Worm (Caenorhabditis elegans) whole organism, young adult: Measurements from ENCODE around the gene ehs-1.

Experiments
- B0035.1 ChIP-seq: sonication (generic microtip); optimal IDR thresholded peaks from 2 replicates; lab custom pipeline; 2016; ENCODE audit warnings: missing genetic modification characterization, mild to moderate bottlenecking, missing compliant biosample characterization, missing genotype, missing genetic modification reagents
- C17E4.6 ChIP-seq: fragments of 200-800 bp; sonication (Bioruptor generic); IDR thresholded peaks from 2 replicates; pipeline ENCODE4 v1.3.6; 2022; ENCODE audit warnings: missing genetic modification reagents, missing genetic modification characterization, missing compliant biosample characterization
- D2030.7 ChIP-seq: fragments of 200-800 bp; sonication (Bioruptor generic); IDR thresholded peaks from 2 replicates; pipeline ENCODE4 v1.3.6; 2022; ENCODE audit warnings: missing genetic modification reagents, missing genetic modification characterization, missing compliant biosample characterization
- F49E8.2 ChIP-seq: sonication (generic microtip); optimal IDR thresholded peaks from 3 replicates; lab custom pipeline; 2017; ENCODE audit warnings: missing genetic modification characterization, mild to moderate bottlenecking, missing compliant biosample characterization, antibody characterized with exemption, moderate library complexity; ENCODE audit not compliant: insufficient read depth
- T07F8.4 ChIP-seq: sonication (generic microtip); optimal IDR thresholded peaks from 2 replicates; lab custom pipeline; 2016; ENCODE audit warnings: mild to moderate bottlenecking, missing genetic modification characterization, moderate library complexity, missing compliant biosample characterization
- Y53F4B.3 ChIP-seq: fragments of 200-800 bp; sonication (Bioruptor generic); IDR thresholded peaks from 2 replicates; pipeline ENCODE4 v1.3.6; 2022; ENCODE audit warnings: missing genetic modification reagents, missing genetic modification characterization, missing compliant biosample characterization
- Y53G8AR.9 ChIP-seq: fragments of 200-800 bp; sonication (Bioruptor generic); conservative IDR thresholded peaks from 2 replicates; pipeline ENCODE4 v1.3.6; 2022; ENCODE audit warnings: missing genetic modification reagents, missing genetic modification characterization, missing compliant biosample characterization
- Y95B8A.8 ChIP-seq: fragments of 200-800 bp; sonication (Bioruptor generic); IDR thresholded peaks from 2 replicates; pipeline ENCODE4 v1.3.6; 2022; ENCODE audit warnings: missing genetic modification reagents, missing genetic modification characterization, missing compliant biosample characterization
- ama-1 ChIP-seq, 3 experiments: fragments of 150-350 bp in 1 of 3; sonication (generic microtip) in 2 of 3; optimal IDR thresholded peaks; 2 replicates each; lab custom pipeline; 2014 to 2018; ENCODE audit warnings: missing biosample characterization in 2 of 3, missing genetic modification characterization in 2 of 3, missing genetic modification reagents in 2 of 3
- attf-3 ChIP-seq: fragments of 200-800 bp; sonication (Bioruptor generic); conservative IDR thresholded peaks from 2 replicates; pipeline ENCODE4 v1.3.6; 2022; ENCODE audit warnings: missing genetic modification reagents, missing genetic modification characterization, missing compliant biosample characterization
- attf-6 ChIP-seq: fragments of 200-800 bp; sonication (Bioruptor generic); IDR thresholded peaks from 2 replicates; pipeline ENCODE4 v1.3.6; 2022; ENCODE audit warnings: missing genetic modification reagents, missing genetic modification characterization, missing compliant biosample characterization
- ceh-100 ChIP-seq: fragments of 200-800 bp; sonication (Bioruptor generic); IDR thresholded peaks from 2 replicates; pipeline ENCODE4 v1.3.6; 2022; ENCODE audit warnings: missing genetic modification reagents, missing genetic modification characterization, missing compliant biosample characterization
- ceh-40 ChIP-seq: fragments of 200-800 bp; sonication (Bioruptor generic); IDR thresholded peaks from 2 replicates; pipeline ENCODE4 v1.3.6; 2022; ENCODE audit warnings: missing genetic modification characterization, missing compliant biosample characterization
- ceh-79 ChIP-seq: sonication (generic microtip); optimal IDR thresholded peaks from 2 replicates; lab custom pipeline; 2017; ENCODE audit warnings: mild to moderate bottlenecking, missing genetic modification characterization, missing compliant biosample characterization
- chd-7 ChIP-seq: sonication (generic microtip); optimal IDR thresholded peaks from 2 replicates; lab custom pipeline; 2016; ENCODE audit warnings: mild to moderate bottlenecking, missing genetic modification characterization, moderate library complexity, missing compliant biosample characterization
- die-1 ChIP-seq: sonication (generic microtip); optimal IDR thresholded peaks from 2 replicates; lab custom pipeline; 2016; ENCODE audit warnings: missing genotype, mild to moderate bottlenecking, missing genetic modification characterization, missing compliant biosample characterization
- ets-4 ChIP-seq: fragments of 200-800 bp; sonication (Bioruptor generic); optimal IDR thresholded peaks from 2 replicates; lab custom pipeline; 2018; ENCODE audit warnings: mild to moderate bottlenecking, missing genetic modification characterization, missing compliant biosample characterization
- gei-17 ChIP-seq: fragments of 200-800 bp; sonication (Bioruptor generic); optimal IDR thresholded peaks from 2 replicates; lab custom pipeline; 2018; ENCODE audit warnings: mild to moderate bottlenecking, missing genetic modification characterization, missing compliant biosample characterization
- him-1 ChIP-seq: sonication (generic microtip); optimal IDR thresholded peaks from 2 replicates; lab custom pipeline; 2016; ENCODE audit warnings: missing genotype, missing genetic modification reagents, missing genetic modification characterization, missing compliant biosample characterization
- hmg-1.2 ChIP-seq: fragments of 200-800 bp; sonication (Bioruptor generic); IDR thresholded peaks from 2 replicates; pipeline ENCODE4 v1.3.6; 2022; ENCODE audit warnings: missing genetic modification reagents, missing genetic modification characterization, missing compliant biosample characterization
- lag-1 ChIP-seq: fragments of 200-800 bp; sonication (Bioruptor generic); IDR thresholded peaks from 2 replicates; pipeline ENCODE4 v1.3.6; 2022; ENCODE audit warnings: missing genetic modification reagents, missing genetic modification characterization, missing compliant biosample characterization
- let-526 ChIP-seq: fragments of 200-800 bp; sonication (Bioruptor generic); IDR thresholded peaks from 2 replicates; pipeline ENCODE4 v1.3.6; 2022; ENCODE audit warnings: missing genetic modification reagents, missing genetic modification characterization, missing compliant biosample characterization
- lir-1 ChIP-seq: fragments of 200-800 bp; sonication (Bioruptor generic); conservative IDR thresholded peaks from 2 replicates; pipeline ENCODE4 v1.3.6; 2022; ENCODE audit warnings: missing genetic modification reagents, missing genetic modification characterization, missing compliant biosample characterization
- lsl-1 ChIP-seq: fragments of 200-800 bp; sonication (Bioruptor generic); optimal IDR thresholded peaks from 2 replicates; lab custom pipeline; 2018; ENCODE audit warnings: mild to moderate bottlenecking, missing genetic modification characterization, moderate library complexity, missing compliant biosample characterization
- lsy-27 ChIP-seq: sonication (generic microtip); optimal IDR thresholded peaks from 2 replicates; lab custom pipeline; 2017; ENCODE audit warnings: missing genetic modification characterization, mild to moderate bottlenecking, missing compliant biosample characterization, antibody characterized with exemption, missing genotype, borderline replicate concordance; ENCODE audit not compliant: insufficient read depth
- madf-10 ChIP-seq: sonication (generic microtip); optimal IDR thresholded peaks from 2 replicates; lab custom pipeline; 2016; ENCODE audit warnings: mild to moderate bottlenecking, missing genetic modification characterization, missing compliant biosample characterization
- madf-3 ChIP-seq: fragments of 200-800 bp; sonication (Bioruptor generic); IDR thresholded peaks from 2 replicates; pipeline ENCODE4 v1.3.6; 2022; ENCODE audit warnings: missing genetic modification reagents, missing genetic modification characterization, missing compliant biosample characterization
- mcd-1 ChIP-seq: fragments of 200-800 bp; sonication (Bioruptor generic); IDR thresholded peaks from 2 replicates; pipeline ENCODE4 v1.3.6; 2022; ENCODE audit warnings: missing genetic modification reagents, missing genetic modification characterization, missing compliant biosample characterization
- mxl-1 ChIP-seq: sonication (generic microtip); optimal IDR thresholded peaks from 2 replicates; lab custom pipeline; 2016; ENCODE audit warnings: missing genetic modification characterization, missing compliant biosample characterization
- pha-4 ChIP-seq: fragments of 150-350 bp; sonication (generic microtip); optimal IDR thresholded peaks from 2 replicates; lab custom pipeline; 2014; ENCODE audit warnings: missing biosample characterization, missing genetic modification reagents, missing genetic modification characterization
- rcor-1 ChIP-seq: fragments of 200-800 bp; sonication (Bioruptor generic); IDR thresholded peaks from 2 replicates; pipeline ENCODE4 v1.3.6; 2022; ENCODE audit warnings: missing genetic modification reagents, missing genetic modification characterization, missing compliant biosample characterization
- repo-1 ChIP-seq: sonication (generic microtip); optimal IDR thresholded peaks from 2 replicates; lab custom pipeline; 2017; ENCODE audit warnings: mild to moderate bottlenecking, missing genetic modification characterization, missing compliant biosample characterization
- sea-2 ChIP-seq: fragments of 200-800 bp; sonication (Bioruptor generic); IDR thresholded peaks from 2 replicates; pipeline ENCODE4 v1.3.6; 2022; ENCODE audit warnings: missing genetic modification characterization, missing compliant biosample characterization
- snpc-1.1 ChIP-seq: sonication (generic microtip); optimal IDR thresholded peaks from 2 replicates; lab custom pipeline; 2017; ENCODE audit warnings: missing genetic modification characterization, mild to moderate bottlenecking, missing compliant biosample characterization, antibody characterized with exemption, moderate library complexity, missing genotype, missing genetic modification reagents; ENCODE audit not compliant: insufficient read depth
- snpc-4 ChIP-seq, 5 experiments: fragments of 150-350 bp in 1 of 5; sonication (generic microtip) in 4 of 5; optimal IDR thresholded peaks; 2 replicates each; lab custom pipeline; 2014 to 2018; ENCODE audit warnings: missing genetic modification characterization in 5 of 5, missing biosample characterization in 3 of 5, antibody characterized with exemption in 2 of 5, mild to moderate bottlenecking in 2 of 5, missing compliant biosample characterization in 2 of 5, missing genotype in 2 of 5, moderate library complexity in 2 of 5, missing genetic modification reagents in 1 of 5
- somi-1 ChIP-seq: fragments of 200-800 bp; sonication (Bioruptor generic); optimal IDR thresholded peaks from 2 replicates; lab custom pipeline; 2018; ENCODE audit warnings: mild to moderate bottlenecking, missing genetic modification characterization, missing compliant biosample characterization
- sptf-2 ChIP-seq: fragments of 200-800 bp; sonication (Bioruptor generic); optimal IDR thresholded peaks from 2 replicates; lab custom pipeline; 2018; ENCODE audit warnings: mild to moderate bottlenecking, missing genetic modification characterization, missing compliant biosample characterization
- tbp1 ChIP-seq: fragments of 200-800 bp; sonication (Bioruptor generic); optimal IDR thresholded peaks from 2 replicates; lab custom pipeline; 2018; ENCODE audit warnings: mild to moderate bottlenecking, missing genetic modification characterization, missing compliant biosample characterization
- unc-62 ChIP-seq: fragments of 150-350 bp; optimal IDR thresholded peaks from 2 replicates; lab custom pipeline; 2014; ENCODE audit warnings: missing biosample characterization, missing genetic modification reagents, missing genetic modification characterization
- ztf-22 ChIP-seq: fragments of 200-800 bp; sonication (Bioruptor generic); optimal IDR thresholded peaks from 2 replicates; lab custom pipeline; 2018; ENCODE audit warnings: mild to moderate bottlenecking, missing genetic modification characterization, moderate library complexity, missing compliant biosample characterization
- ztf-25 ChIP-seq: fragments of 200-800 bp; sonication (Bioruptor generic); IDR thresholded peaks from 2 replicates; pipeline ENCODE4 v1.3.6; 2022; ENCODE audit warnings: missing genetic modification reagents, missing genetic modification characterization, missing compliant biosample characterization
- ztf-3 ChIP-seq: fragments of 200-800 bp; sonication (Bioruptor generic); optimal IDR thresholded peaks from 2 replicates; lab custom pipeline; 2018; ENCODE audit warnings: mild to moderate bottlenecking, missing genetic modification characterization, missing compliant biosample characterization

Gene ehs-1

DNA sequence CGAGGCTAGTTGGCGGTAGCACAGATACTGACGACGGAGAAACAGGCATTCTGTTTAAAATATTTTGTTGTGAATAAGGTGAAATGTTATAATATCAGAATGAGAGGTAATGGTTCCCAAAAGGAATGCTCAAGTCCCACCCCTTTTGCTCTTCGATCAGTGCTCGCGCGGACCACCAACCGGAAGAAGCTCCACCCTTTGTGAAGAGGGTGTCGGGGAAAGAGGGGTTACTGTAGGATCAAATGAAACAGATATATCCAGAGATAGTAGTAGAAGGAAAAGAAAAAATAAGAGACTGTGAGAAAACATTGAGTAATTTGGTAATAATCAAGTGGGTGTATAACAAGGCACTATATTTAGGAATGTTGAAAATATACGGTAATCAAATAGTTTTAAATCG is 46.4 kb upstream of the ehs-1 start, which contains the start of the genes dmd-5 and F10C1.1:
TSS of gene dmd-5 (minus strand) at position 101 of the 400 bp plus-strand sequence.
TSS of gene F10C1.1 (plus strand) at position 110 of the 400 bp plus-strand sequence.
- TF ChIP-seq let-526 (GFP tag; lab: Robert Waterston, UW), result no peak
- no peak for TF ChIP-seq Y53F4B.3 (GFP tag; lab: Robert Waterston, UW)
- TF ChIP-seq madf-3 (GFP tag; lab: Robert Waterston, UW), result no peak
- TF ChIP-seq tbp1 (GFP tag; lab: Kevin White, UChicago), result no peak
- TF ChIP-seq snpc-4 (GFP tag; optimal IDR thresholded peaks at IDR 0.05; lab: Kevin White, UChicago), result no peak
- TF ChIP-seq snpc-4 (tag; optimal IDR thresholded peaks at IDR 0.05; lab: Kevin White, UChicago), result no peak
- no peak for TF ChIP-seq sptf-2 (GFP tag; lab: Kevin White, UChicago)
- TF ChIP-seq him-1 (tag; lab: Kevin White, UChicago), result no peak
- TF ChIP-seq ztf-3, result no peak
- TF ChIP-seq hmg-1.2 (GFP tag; lab: Robert Waterston, UW), result no peak
- TF ChIP-seq lir-1 (GFP tag; lab: Robert Waterston, UW), result no peak
- no peak for TF ChIP-seq Y95B8A.8 (GFP tag; lab: Robert Waterston, UW)
- no peak for TF ChIP-seq ztf-25
- TF ChIP-seq lag-1 (GFP tag; lab: Robert Waterston, UW), result no peak
- no peak for TF ChIP-seq F49E8.2 (tag; lab: Kevin White, UChicago)
- no peak for TF ChIP-seq snpc-1.1 (tag; lab: Kevin White, UChicago)

DNA sequence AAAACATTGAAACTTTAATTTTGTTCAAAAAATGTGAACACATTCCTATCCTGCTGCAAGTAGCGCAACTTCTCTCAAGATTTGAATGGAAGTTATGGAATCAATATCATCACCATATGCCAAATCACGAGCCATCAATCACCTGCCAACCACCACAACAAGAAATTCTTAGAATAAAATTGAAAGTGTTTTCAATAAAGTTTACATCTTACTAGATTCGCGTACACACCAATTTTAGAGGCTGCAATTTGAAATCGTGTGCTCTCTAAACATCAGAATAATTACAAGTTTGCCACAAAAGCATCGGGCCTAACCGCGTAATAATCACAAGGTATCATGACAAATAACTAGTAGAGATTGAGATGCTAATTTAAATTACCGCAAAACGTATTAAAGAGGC is 45.6 kb upstream of the ehs-1 start:
- no peak for TF ChIP-seq attf-6 (GFP tag; lab: Robert Waterston, UW)
- TF ChIP-seq repo-1 (tag; lab: Kevin White, UChicago), result no peak
- no peak for TF ChIP-seq D2030.7
- no peak for TF ChIP-seq gei-17 (GFP tag; lab: Kevin White, UChicago)
- no peak for TF ChIP-seq Y53G8AR.9 (GFP tag; lab: Robert Waterston, UW)
- TF ChIP-seq ceh-100 (GFP tag; lab: Robert Waterston, UW), result no peak
- no peak for TF ChIP-seq pha-4 (tag; lab: Kevin White, UChicago)
- TF ChIP-seq attf-3, result no peak
- TF ChIP-seq B0035.1, result no peak
- no peak for TF ChIP-seq lag-1 (GFP tag; lab: Robert Waterston, UW)
- TF ChIP-seq lsy-27 (tag; lab: Kevin White, UChicago), result no peak
- TF ChIP-seq T07F8.4 (tag; lab: Kevin White, UChicago), result no peak
- no peak for TF ChIP-seq unc-62 (GFP tag; lab: Kevin White, UChicago)
- no peak for TF ChIP-seq ceh-79 (tag; lab: Kevin White, UChicago)
- TF ChIP-seq chd-7, result no peak

DNA sequence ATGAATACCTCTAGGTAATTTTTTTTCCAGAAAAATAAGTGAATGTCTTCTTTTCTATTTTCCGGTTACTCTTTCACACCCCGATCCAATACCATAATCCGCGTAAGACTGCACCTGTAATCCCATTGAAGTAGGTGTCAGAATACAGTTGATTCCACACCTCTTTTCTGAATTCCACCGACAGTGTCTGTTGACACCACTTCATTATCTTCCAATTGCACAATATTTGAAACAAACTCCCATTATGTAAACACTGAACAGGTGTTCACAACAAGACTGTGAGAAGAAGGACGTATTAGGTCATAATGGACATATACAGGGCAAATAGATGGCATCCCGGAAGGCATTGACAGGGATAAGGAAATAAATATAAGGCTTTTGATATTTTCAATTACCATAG is 43.1 kb upstream of the ehs-1 start:
- TF ChIP-seq die-1 (tag; lab: Kevin White, UChicago) (no peak), sea-2 (no peak), ceh-79 (tag; lab: Kevin White, UChicago) (no peak), ets-4 (no peak), C17E4.6 (GFP tag; lab: Robert Waterston, UW) (no peak), somi-1 (GFP tag; lab: Kevin White, UChicago) (no peak), mcd-1 (GFP tag; lab: Robert Waterston, UW) (no peak), snpc-1.1 (tag; lab: Kevin White, UChicago) (no peak), lsl-1 (GFP tag; lab: Kevin White, UChicago) (no peak), mxl-1 (tag; lab: Kevin White, UChicago) (no peak), Y53F4B.3 (GFP tag; lab: Robert Waterston, UW) (no peak), rcor-1 (GFP tag; lab: Robert Waterston, UW) (no peak), unc-62 (GFP tag; lab: Kevin White, UChicago) (no peak), hmg-1.2 (GFP tag; lab: Robert Waterston, UW) (no peak), ama-1 (optimal IDR thresholded peaks at IDR 0.05; lab: Kevin White, UChicago) (no peak), ama-1 (GFP tag; optimal IDR thresholded peaks at IDR 0.05; lab: Kevin White, UChicago) (no peak), madf-10 (tag; lab: Kevin White, UChicago) (no peak), ztf-22 (GFP tag; lab: Kevin White, UChicago) (no peak), T07F8.4 (tag; lab: Kevin White, UChicago) (no peak), ceh-40 (GFP tag; lab: Robert Waterston, UW) (no peak), sptf-2 (GFP tag; lab: Kevin White, UChicago) (no peak)
